Worm (Caenorhabditis elegans) whole organism, midembryonic: ENCODE results near the gene appg-2.

Experiments
- T22C8.4 ChIP-seq: fragments of 200-800 bp; sonication (Bioruptor generic); IDR thresholded peaks from 2 replicates; pipeline ENCODE4 v1.3.6; 2022; ENCODE audit warnings: missing genetic modification characterization, missing compliant biosample characterization
- cog-1 ChIP-seq: sonication (generic microtip); optimal IDR thresholded peaks from 2 replicates; lab custom pipeline; 2016; ENCODE audit warnings: missing genetic modification characterization, missing compliant biosample characterization
- flt-1 ChIP-seq: fragments of 200-800 bp; sonication (Bioruptor generic); IDR thresholded peaks from 2 replicates; pipeline ENCODE4 v1.3.6; 2022; ENCODE audit warnings: missing genetic modification characterization, missing compliant biosample characterization
- klf-2 ChIP-seq: fragments of 200-800 bp; sonication (Bioruptor generic); conservative IDR thresholded peaks from 2 replicates; pipeline ENCODE4 v1.3.6; 2022; ENCODE audit warnings: missing genetic modification reagents, missing genetic modification characterization, missing compliant biosample characterization
- med-1 ChIP-seq: sonication (generic microtip); optimal IDR thresholded peaks from 2 replicates; lab custom pipeline; 2017; ENCODE audit warnings: missing genetic modification characterization, mild to moderate bottlenecking, missing compliant biosample characterization, antibody characterized with exemption, missing genetic modification reagents; ENCODE audit not compliant: insufficient read depth
- ref-1 ChIP-seq: fragments of 200-800 bp; sonication (Bioruptor generic); conservative IDR thresholded peaks from 2 replicates; pipeline ENCODE4 v1.3.6; 2022; ENCODE audit warnings: missing genetic modification reagents, missing genetic modification characterization, missing compliant biosample characterization
- tab-1 ChIP-seq: fragments of 200-800 bp; sonication (Bioruptor generic); IDR thresholded peaks from 2 replicates; pipeline ENCODE4 v1.3.6; 2022; ENCODE audit warnings: missing genetic modification characterization, missing compliant biosample characterization
- ztf-23 ChIP-seq: fragments of 200-800 bp; sonication (Bioruptor generic); IDR thresholded peaks from 2 replicates; pipeline ENCODE4 v1.3.6; 2022; ENCODE audit warnings: missing genetic modification reagents, missing genetic modification characterization, missing compliant biosample characterization
- ztf-29 ChIP-seq: fragments of 200-800 bp; sonication (Bioruptor generic); IDR thresholded peaks from 2 replicates; pipeline ENCODE4 v1.3.6; 2022; ENCODE audit warnings: missing genetic modification reagents, missing genetic modification characterization, missing compliant biosample characterization

appg-2 gene

DNA sequence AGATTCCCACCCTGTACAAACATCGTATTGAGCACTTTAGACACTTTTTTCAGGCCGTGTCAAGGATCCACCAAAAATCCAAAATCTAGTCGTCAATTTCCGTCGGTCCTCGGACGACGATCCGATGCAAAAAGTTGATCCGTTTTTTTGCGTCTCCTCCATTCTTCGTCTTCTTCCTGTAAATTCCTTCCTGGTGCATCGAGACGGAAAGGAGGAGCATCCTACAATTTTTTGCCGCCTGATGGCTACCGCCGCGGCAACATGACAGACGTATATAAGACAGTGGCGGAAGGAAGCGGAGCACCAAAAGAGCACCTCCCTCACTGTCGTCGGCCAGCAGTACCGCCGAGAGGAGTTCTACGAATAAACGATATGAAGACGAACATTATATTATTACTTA lies at the start of gene appg-2:
appg-2 (plus strand) TSS at position 301 of the 400 bp plus-strand sequence.
- no peak for TF ChIP-seq med-1
- TF ChIP-seq T22C8.4 (GFP tag; lab: Robert Waterston, UW) = no peak
- no peak for TF ChIP-seq ref-1 (GFP tag; lab: Robert Waterston, UW)
- TF ChIP-seq ztf-29 (GFP tag; lab: Robert Waterston, UW) = no peak
- no peak for TF ChIP-seq klf-2 (GFP tag; lab: Robert Waterston, UW)
- TF ChIP-seq cog-1 (tag; lab: Kevin White, UChicago) = no peak
- TF ChIP-seq tab-1 (GFP tag; lab: Robert Waterston, UW) = no peak
- no peak for TF ChIP-seq ztf-23 (GFP tag; lab: Robert Waterston, UW)
- no peak for TF ChIP-seq flt-1

DNA sequence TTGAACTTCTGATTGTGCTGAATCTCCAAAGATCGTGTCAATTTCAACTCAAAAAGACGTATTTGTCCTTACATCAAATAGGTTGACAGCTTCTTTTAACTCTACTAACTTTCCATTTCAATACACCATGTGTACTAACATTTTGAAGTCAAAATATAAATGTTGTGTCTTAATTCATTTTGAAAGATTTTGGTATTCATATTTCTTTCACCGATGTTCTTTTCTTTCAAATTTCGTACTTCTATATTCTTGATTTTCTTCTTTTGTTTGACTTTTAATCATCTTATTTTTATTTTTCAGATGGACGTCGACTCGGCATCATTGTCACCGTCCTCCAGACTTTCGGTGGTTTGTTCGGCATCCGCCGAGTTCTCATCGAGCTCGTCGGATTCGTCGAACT lies 49.2 kb upstream of the appg-2 start, which contains the start of gene atf-2:
atf-2 (plus strand) TSS at position 301 of the 400 bp plus-strand sequence.
- TF ChIP-seq cog-1 (tag; lab: Kevin White, UChicago) (no peak), klf-2 (GFP tag; lab: Robert Waterston, UW) (no peak), med-1 (no peak), T22C8.4 (GFP tag; lab: Robert Waterston, UW) (no peak)

DNA sequence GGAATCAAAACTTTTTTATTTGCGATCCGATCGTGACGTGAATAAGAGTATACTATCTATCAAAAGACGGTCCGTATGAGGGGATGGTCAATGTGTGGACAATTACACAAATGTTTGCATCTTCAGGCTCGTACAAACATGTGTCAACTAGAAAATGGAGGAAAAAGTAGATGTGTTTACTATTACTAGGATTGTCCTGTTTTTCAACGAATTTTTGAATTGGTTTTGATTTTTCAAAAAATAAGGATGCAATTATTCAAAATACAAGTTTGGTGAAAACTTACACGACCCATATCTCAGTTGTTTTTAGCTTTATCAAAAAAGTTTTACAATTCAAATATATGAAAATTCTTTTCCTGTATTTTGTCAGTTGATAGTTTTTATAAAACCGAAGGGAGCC lies 45.7 kb upstream of the appg-2 start, which contains the start of gene K08F8.7:
K08F8.7 (minus strand) TSS at position 101 of the 400 bp plus-strand sequence.
- TF ChIP-seq ref-1 (GFP tag; lab: Robert Waterston, UW) (no peak), ztf-23 (GFP tag; lab: Robert Waterston, UW) (no peak), med-1 (no peak), tab-1 (GFP tag; lab: Robert Waterston, UW) (no peak), T22C8.4 (GFP tag; lab: Robert Waterston, UW) (no peak), cog-1 (tag; lab: Kevin White, UChicago) (no peak), flt-1 (no peak), ztf-29 (GFP tag; lab: Robert Waterston, UW) (no peak), klf-2 (GFP tag; lab: Robert Waterston, UW) (no peak)

DNA sequence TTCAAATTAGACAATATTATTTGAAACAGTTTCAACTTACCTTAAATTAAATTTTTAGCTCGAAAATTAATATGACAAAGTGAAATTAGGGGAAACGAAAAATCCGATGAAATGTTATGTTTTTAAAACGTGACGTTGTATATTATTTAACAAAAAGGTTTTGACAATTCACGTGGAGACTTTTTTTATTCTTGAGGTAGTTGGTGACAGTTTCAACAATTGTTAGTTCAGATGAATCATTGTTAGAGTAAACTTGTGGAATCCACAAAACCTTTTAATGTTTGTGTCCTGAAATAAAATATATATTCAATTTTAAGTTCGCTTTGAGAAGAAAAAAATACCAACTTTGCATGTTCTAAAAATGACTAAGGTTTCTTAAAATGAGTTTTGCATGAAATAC lies 41.4 kb upstream of the appg-2 start, which contains the start of gene fut-1:
fut-1 (minus strand) TSS at position 101 of the 400 bp plus-strand sequence.
- no peak for TF ChIP-seq cog-1 (tag; lab: Kevin White, UChicago)
- TF ChIP-seq T22C8.4 (GFP tag; lab: Robert Waterston, UW) = no peak
- no peak for TF ChIP-seq tab-1 (GFP tag; lab: Robert Waterston, UW)

DNA sequence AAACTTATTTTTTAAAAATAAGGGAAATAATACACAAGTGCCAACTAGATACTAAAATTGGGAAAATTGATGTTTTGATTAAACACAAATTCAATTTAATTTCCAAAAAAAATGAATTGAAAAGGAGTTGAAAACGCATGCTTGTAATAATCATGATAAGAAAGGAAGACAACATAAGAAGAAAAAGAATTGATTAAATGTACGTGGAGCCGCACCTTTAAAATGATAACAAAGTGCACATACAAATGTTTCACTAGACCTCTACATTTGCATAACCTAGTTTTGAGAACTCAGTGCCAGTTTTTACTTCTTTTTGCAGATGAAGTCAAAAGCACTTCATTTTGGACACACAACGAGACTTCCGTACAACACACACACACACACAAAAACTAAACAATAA lies 39.2 kb upstream of the appg-2 start:
- TF ChIP-seq klf-2 (GFP tag; lab: Robert Waterston, UW) (no peak), cog-1 (tag; lab: Kevin White, UChicago) (no peak), tab-1 (GFP tag; lab: Robert Waterston, UW) (no peak), ref-1 (GFP tag; lab: Robert Waterston, UW) (no peak), T22C8.4 (GFP tag; lab: Robert Waterston, UW) (no peak), ztf-23 (GFP tag; lab: Robert Waterston, UW) (no peak), med-1 (no peak), flt-1 (no peak), ztf-29 (GFP tag; lab: Robert Waterston, UW) (no peak)

DNA sequence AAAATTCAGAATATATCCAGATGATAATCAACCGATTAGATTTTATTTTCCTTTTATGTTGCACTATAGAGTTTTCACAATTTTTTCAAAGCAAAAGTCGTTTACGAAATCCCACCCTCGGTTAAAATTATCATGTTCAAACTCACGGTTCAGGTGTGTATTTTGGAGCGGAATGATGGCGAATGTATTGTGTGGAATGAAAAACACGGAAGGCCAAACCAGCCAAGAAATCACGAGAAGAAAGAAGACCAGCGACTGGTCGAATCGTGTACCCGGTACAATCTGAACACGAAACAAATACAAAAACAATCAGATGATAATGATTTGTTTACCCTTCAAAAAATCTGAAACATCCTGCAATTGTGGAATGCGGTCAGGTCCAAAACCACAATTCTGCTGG lies 37.6 kb upstream of the appg-2 start:
- TF ChIP-seq ref-1 (GFP tag; lab: Robert Waterston, UW) = no peak
- no peak for TF ChIP-seq ztf-23 (GFP tag; lab: Robert Waterston, UW)
- no peak for TF ChIP-seq flt-1
- no peak for TF ChIP-seq klf-2 (GFP tag; lab: Robert Waterston, UW)
- TF ChIP-seq med-1 = no peak

DNA sequence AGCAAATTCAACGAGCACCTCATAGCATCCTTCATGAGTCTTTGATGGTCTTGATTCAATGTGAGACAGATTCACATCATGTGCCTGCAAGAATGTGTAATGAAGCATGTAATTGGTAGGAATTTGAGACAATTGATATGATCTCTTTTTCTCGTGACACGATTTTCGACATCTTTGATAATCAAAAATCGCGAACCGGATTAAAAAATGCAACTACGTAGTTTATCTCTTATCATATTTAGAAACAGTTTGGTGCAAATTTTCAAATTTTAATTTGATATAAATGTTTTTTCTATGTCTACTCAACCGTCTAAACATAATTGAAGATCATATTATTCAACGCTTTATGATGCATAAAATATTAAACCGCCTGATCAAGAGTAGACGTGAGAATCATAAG lies 36.6 kb upstream of the appg-2 start:
- no peak for TF ChIP-seq T22C8.4 (GFP tag; lab: Robert Waterston, UW)
- TF ChIP-seq klf-2 (GFP tag; lab: Robert Waterston, UW) = no peak
- TF ChIP-seq cog-1 (tag; lab: Kevin White, UChicago) = no peak
- TF ChIP-seq tab-1 (GFP tag; lab: Robert Waterston, UW) = no peak
- TF ChIP-seq ztf-29 (GFP tag; lab: Robert Waterston, UW) = no peak
- TF ChIP-seq med-1 = no peak
- TF ChIP-seq flt-1 = no peak
- no peak for TF ChIP-seq ztf-23 (GFP tag; lab: Robert Waterston, UW)
- TF ChIP-seq ref-1 (GFP tag; lab: Robert Waterston, UW) = no peak

DNA sequence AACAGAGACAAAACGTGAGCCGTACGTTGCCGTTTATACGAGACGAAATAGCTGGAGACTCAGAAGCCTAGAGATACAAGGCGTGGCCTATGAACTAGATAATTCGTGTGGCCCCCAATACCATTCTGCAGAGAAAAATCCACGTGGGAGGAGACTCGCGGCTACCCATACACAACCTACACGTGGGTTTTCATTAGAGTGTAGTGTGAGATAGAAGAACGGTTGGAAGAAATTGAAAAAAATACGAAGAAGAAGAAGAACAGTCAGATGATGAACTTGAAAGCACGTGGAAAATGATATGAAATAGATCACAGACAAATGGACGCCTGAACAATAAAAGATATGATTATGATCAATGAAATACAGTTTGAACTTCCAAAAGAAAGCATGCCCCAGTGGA lies 35.8 kb upstream of the appg-2 start:
- TF ChIP-seq klf-2 (GFP tag; lab: Robert Waterston, UW) (no peak), cog-1 (tag; lab: Kevin White, UChicago) (no peak), T22C8.4 (GFP tag; lab: Robert Waterston, UW) (no peak), flt-1 (no peak), ref-1 (GFP tag; lab: Robert Waterston, UW) (no peak), ztf-29 (GFP tag; lab: Robert Waterston, UW) (no peak), med-1 (no peak), tab-1 (GFP tag; lab: Robert Waterston, UW) (no peak), ztf-23 (GFP tag; lab: Robert Waterston, UW) (no peak)

DNA sequence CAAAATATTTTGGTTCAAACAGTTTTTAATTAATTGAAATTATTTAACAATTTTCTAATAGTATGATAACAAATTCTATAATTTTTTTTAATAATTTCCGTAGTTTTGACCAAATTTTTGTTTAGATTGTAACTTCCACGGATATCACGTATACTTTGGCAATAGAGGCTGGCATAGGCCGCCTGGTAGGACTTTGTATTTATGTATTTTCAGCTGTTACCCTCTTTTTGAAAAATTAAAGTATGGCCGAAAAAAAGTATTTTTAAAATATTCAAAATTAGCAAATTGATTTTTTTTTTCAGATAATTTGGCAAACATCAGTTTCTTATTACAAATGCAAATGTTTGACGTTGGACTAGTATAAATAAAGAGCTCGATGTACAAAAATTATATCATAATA lies 34.5 kb upstream of the appg-2 start, which contains the start of the genes nsph-1.1 and K08F8.15:
nsph-1.1 (plus strand) TSS at position 301 of the 400 bp plus-strand sequence.
K08F8.15 (plus strand) TSS at position 335 of the 400 bp plus-strand sequence.
- TF ChIP-seq ztf-23 (GFP tag; lab: Robert Waterston, UW) (no peak), cog-1 (tag; lab: Kevin White, UChicago) (no peak), med-1 (no peak), tab-1 (GFP tag; lab: Robert Waterston, UW) (no peak), ref-1 (GFP tag; lab: Robert Waterston, UW) (no peak), flt-1 (no peak), klf-2 (GFP tag; lab: Robert Waterston, UW) (no peak), ztf-29 (GFP tag; lab: Robert Waterston, UW) (no peak), T22C8.4 (GFP tag; lab: Robert Waterston, UW) (no peak)

DNA sequence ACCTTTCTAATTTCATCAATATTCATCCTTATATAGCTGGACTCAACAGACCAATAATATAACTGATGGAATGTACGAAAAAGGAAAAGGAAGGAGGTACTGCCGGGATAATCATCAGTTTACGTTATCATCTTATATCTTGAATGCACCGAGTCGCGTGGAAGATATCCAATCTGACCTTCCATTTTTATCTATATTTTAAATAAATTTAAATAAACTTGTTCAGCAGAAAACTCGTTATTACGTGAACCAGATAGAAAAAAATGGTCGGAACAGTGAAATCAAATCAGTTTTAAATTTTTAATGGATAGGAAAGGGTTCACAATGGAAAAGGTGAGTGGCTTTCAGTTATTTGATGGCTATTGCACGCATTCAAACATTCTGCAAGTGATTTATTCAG lies 34.0 kb upstream of the appg-2 start, which contains the start of gene pah-1:
pah-1 (minus strand) TSS at position 101 of the 400 bp plus-strand sequence.
- no peak for TF ChIP-seq klf-2 (GFP tag; lab: Robert Waterston, UW)
- no peak for TF ChIP-seq med-1
- no peak for TF ChIP-seq ref-1 (GFP tag; lab: Robert Waterston, UW)
- no peak for TF ChIP-seq cog-1 (tag; lab: Kevin White, UChicago)
- TF ChIP-seq ztf-29 (GFP tag; lab: Robert Waterston, UW) = no peak
- no peak for TF ChIP-seq T22C8.4 (GFP tag; lab: Robert Waterston, UW)
- no peak for TF ChIP-seq ztf-23 (GFP tag; lab: Robert Waterston, UW)
- no peak for TF ChIP-seq flt-1
- TF ChIP-seq tab-1 (GFP tag; lab: Robert Waterston, UW) = no peak
